Fruit fly (Drosophila melanogaster) whole organism, prepupa: Measurements from ENCODE around the gene CG15353.

Experiments
- CG32006 ChIP-seq: fragments of 200-800 bp; sonication (Bioruptor generic); optimal IDR thresholded peaks from 3 replicates; lab custom pipeline; 2017; ENCODE audit warnings: missing biosample characterization, mild to moderate bottlenecking, missing genetic modification characterization
- CG7368 ChIP-seq: fragments of 200-800 bp; sonication (Bioruptor generic); optimal IDR thresholded peaks from 3 replicates; lab custom pipeline; 2016; ENCODE audit warnings: missing biosample characterization, missing genetic modification characterization
- Ets21C ChIP-seq: fragments of 200-800 bp; sonication (Bioruptor generic); optimal IDR thresholded peaks from 3 replicates; lab custom pipeline; 2016; ENCODE audit warnings: missing biosample characterization, missing genetic modification characterization
- topi ChIP-seq: fragments of 200-800 bp; sonication (Bioruptor generic); optimal IDR thresholded peaks from 3 replicates; lab custom pipeline; 2016; ENCODE audit warnings: missing biosample characterization, missing genetic modification characterization

DNA sequence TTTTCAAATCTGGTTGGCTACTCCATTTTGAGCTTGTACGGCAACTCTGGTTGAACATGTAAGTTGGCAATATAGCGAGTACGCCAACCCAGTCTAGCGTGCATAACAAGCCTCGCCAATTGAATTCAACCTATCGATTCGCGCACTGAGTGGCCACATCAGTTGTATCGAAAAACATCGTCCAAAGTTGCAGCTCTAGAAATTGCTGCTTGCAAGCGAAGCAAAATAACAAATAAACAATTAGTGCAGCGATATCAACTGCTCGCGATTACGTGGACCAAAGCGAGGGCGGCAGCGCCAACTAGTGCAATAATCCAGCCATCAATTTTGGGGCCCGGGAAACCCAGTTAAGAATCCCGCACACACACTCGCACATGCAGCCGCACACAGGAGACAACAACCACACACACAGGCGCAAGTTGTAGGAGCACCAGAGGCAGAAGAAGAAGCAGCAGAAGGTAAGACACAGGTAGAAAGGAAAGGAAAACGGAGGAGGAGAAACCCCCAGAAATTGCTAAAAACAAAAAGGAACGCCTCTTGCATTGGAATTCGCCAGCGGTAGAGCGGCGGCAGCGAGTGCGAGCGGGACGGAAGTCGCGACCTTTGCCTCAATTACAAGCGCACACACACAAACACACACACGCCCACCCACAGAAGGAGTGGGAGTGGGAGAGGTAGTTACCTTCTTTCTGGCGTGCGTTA is 30.7 kb upstream of the CG15353 start:
- no peak for TF ChIP-seq topi (GFP tag; lab: Kevin White, UChicago)
- no peak for TF ChIP-seq Ets21C (GFP tag; lab: Kevin White, UChicago)
- no peak for TF ChIP-seq CG7368 (GFP tag; lab: Kevin White, UChicago)
- no peak for TF ChIP-seq CG32006 (GFP tag; lab: Kevin White, UChicago)
